Worm (Caenorhabditis elegans) whole organism, early embryonic: Measurements from ENCODE around the gene enu-3.5.

Experiments
- B0310.2 ChIP-seq: sonication (generic microtip); optimal IDR thresholded peaks from 2 replicates; lab custom pipeline; 2016; ENCODE audit warnings: mild to moderate bottlenecking, missing genetic modification characterization, missing compliant biosample characterization
- F13C5.2 ChIP-seq: sonication (generic microtip); optimal IDR thresholded peaks from 2 replicates; lab custom pipeline; 2017; ENCODE audit warnings: mild to moderate bottlenecking, missing genetic modification characterization, inconsistent platforms, missing compliant biosample characterization
- aly-1 ChIP-seq: sonication (generic microtip); optimal IDR thresholded peaks from 2 replicates; lab custom pipeline; 2016; ENCODE audit warnings: missing genetic modification characterization, missing compliant biosample characterization
- ama-1 ChIP-seq: fragments of 150-350 bp; optimal IDR thresholded peaks from 2 replicates; lab custom pipeline; 2014
- ceh-13 ChIP-seq: fragments of 200-800 bp; sonication (Bioruptor generic); optimal IDR thresholded peaks from 2 replicates; lab custom pipeline; 2018; ENCODE audit warnings: mild to moderate bottlenecking, missing genetic modification characterization, missing compliant biosample characterization
- ceh-36 ChIP-seq: sonication (generic microtip); optimal IDR thresholded peaks from 2 replicates; lab custom pipeline; 2016; ENCODE audit warnings: missing genetic modification characterization, inconsistent platforms, missing compliant biosample characterization
- ets-7 ChIP-seq: sonication (generic microtip); optimal IDR thresholded peaks from 2 replicates; lab custom pipeline; 2016; ENCODE audit warnings: missing genotype, missing genetic modification characterization, missing compliant biosample characterization
- flt-1 ChIP-seq: fragments of 200-800 bp; sonication (Bioruptor generic); IDR thresholded peaks from 2 replicates; pipeline ENCODE4 v1.3.6; 2022; ENCODE audit warnings: missing genetic modification characterization, missing compliant biosample characterization
- hmbx-1 ChIP-seq: sonication (generic microtip); optimal IDR thresholded peaks from 2 replicates; lab custom pipeline; 2016; ENCODE audit warnings: mild to moderate bottlenecking, missing genetic modification characterization, missing compliant biosample characterization
- hmg-4 ChIP-seq: fragments of 200-800 bp; sonication (Bioruptor generic); optimal IDR thresholded peaks from 2 replicates; lab custom pipeline; 2018; ENCODE audit warnings: mild to moderate bottlenecking, missing genetic modification characterization, missing compliant biosample characterization
- hnd-1 ChIP-seq: sonication (generic microtip); optimal IDR thresholded peaks from 2 replicates; lab custom pipeline; 2016; ENCODE audit warnings: missing genetic modification characterization, missing compliant biosample characterization
- pes-1 ChIP-seq: fragments of 200-800 bp; sonication (Bioruptor generic); IDR thresholded peaks from 2 replicates; pipeline ENCODE4 v1.3.6; 2022; ENCODE audit warnings: missing genetic modification reagents, missing genetic modification characterization, missing compliant biosample characterization
- scrt-1 ChIP-seq: fragments of 200-800 bp; sonication (Bioruptor generic); IDR thresholded peaks from 2 replicates; pipeline ENCODE4 v1.3.6; 2022; ENCODE audit warnings: missing genetic modification characterization, missing compliant biosample characterization
- sea-1 ChIP-seq: fragments of 200-800 bp; sonication (Bioruptor generic); conservative IDR thresholded peaks from 2 replicates; pipeline ENCODE4 v1.3.6; 2022; ENCODE audit warnings: missing genetic modification characterization, missing compliant biosample characterization
- tbx-11 ChIP-seq: fragments of 200-800 bp; sonication (Bioruptor generic); IDR thresholded peaks from 2 replicates; pipeline ENCODE4 v1.3.6; 2022; ENCODE audit warnings: missing genetic modification characterization, missing compliant biosample characterization
- tbx-37 ChIP-seq: fragments of 200-800 bp; sonication (Bioruptor generic); conservative IDR thresholded peaks from 2 replicates; pipeline ENCODE4 v1.3.6; 2022; ENCODE audit warnings: missing genetic modification reagents, missing genetic modification characterization, missing compliant biosample characterization
- tra-4 ChIP-seq: sonication (generic microtip); optimal IDR thresholded peaks from 2 replicates; lab custom pipeline; 2017; ENCODE audit warnings: missing genetic modification characterization, missing compliant biosample characterization

The enu-3.5 gene

ce11 chrIII:12841328-12841727 is 36.7 kb upstream of the enu-3.5 start:
- no peak for TF ChIP-seq tbx-11 (GFP tag; lab: Robert Waterston, UW)
- no peak for TF ChIP-seq hmg-4
- no peak for TF ChIP-seq tbx-37 (GFP tag; lab: Robert Waterston, UW)
- TF ChIP-seq ama-1 = no peak
- TF ChIP-seq flt-1 (GFP tag; lab: Robert Waterston, UW) = no peak
- TF ChIP-seq ceh-36 (tag; lab: Kevin White, UChicago) = no peak
- no peak for TF ChIP-seq aly-1 (tag; lab: Kevin White, UChicago)
- TF ChIP-seq ets-7 (tag; lab: Kevin White, UChicago) = no peak
- no peak for TF ChIP-seq scrt-1 (GFP tag; lab: Robert Waterston, UW)
- TF ChIP-seq F13C5.2 (tag; lab: Kevin White, UChicago) = no peak
- TF ChIP-seq B0310.2 (tag; lab: Kevin White, UChicago) = no peak
- TF ChIP-seq sea-1 (GFP tag; lab: Robert Waterston, UW) = no peak
- TF ChIP-seq pes-1 = no peak
- TF ChIP-seq ceh-13 (GFP tag; lab: Kevin White, UChicago) = no peak
- no peak for TF ChIP-seq hmbx-1 (tag; lab: Kevin White, UChicago)
- no peak for TF ChIP-seq tra-4 (tag; lab: Kevin White, UChicago)
- TF ChIP-seq hnd-1 (tag; lab: Kevin White, UChicago) = no peak

ce11 chrIII:12842858-12843257 is 35.1 kb upstream of the enu-3.5 start:
- TF ChIP-seq tbx-37 (GFP tag; lab: Robert Waterston, UW) (no peak), B0310.2 (tag; lab: Kevin White, UChicago) (no peak)

- TF ChIP-seq aly-1 (tag; lab: Kevin White, UChicago) (no peak), sea-1 (GFP tag; lab: Robert Waterston, UW) (no peak), ama-1 (no peak), ceh-36 (tag; lab: Kevin White, UChicago) (no peak), B0310.2 (tag; lab: Kevin White, UChicago) (no peak)
Measured at ce11 chrIII:12847623-12848022, 30.4 kb upstream of the enu-3.5 start.

ce11 chrIII:12848981-12849589 is 28.9 kb upstream of the enu-3.5 start:
- TF ChIP-seq hmbx-1 (tag; lab: Kevin White, UChicago) = no peak
- no peak for TF ChIP-seq sea-1 (GFP tag; lab: Robert Waterston, UW)
- TF ChIP-seq hmg-4 = no peak
- no peak for TF ChIP-seq F13C5.2 (tag; lab: Kevin White, UChicago)
- TF ChIP-seq B0310.2 (tag; lab: Kevin White, UChicago) = no peak
- no peak for TF ChIP-seq tbx-11 (GFP tag; lab: Robert Waterston, UW)
- TF ChIP-seq pes-1 = no peak
- no peak for TF ChIP-seq hnd-1 (tag; lab: Kevin White, UChicago)
- TF ChIP-seq ets-7 (tag; lab: Kevin White, UChicago) = no peak
- TF ChIP-seq ceh-13 (GFP tag; lab: Kevin White, UChicago) = no peak
- TF ChIP-seq scrt-1 (GFP tag; lab: Robert Waterston, UW) = no peak
- TF ChIP-seq tra-4 (tag; lab: Kevin White, UChicago) = no peak

ce11 chrIII:12849691-12850090 is 28.3 kb upstream of the enu-3.5 start:
- TF ChIP-seq ceh-36 (tag; lab: Kevin White, UChicago) (no peak), ceh-13 (GFP tag; lab: Kevin White, UChicago) (no peak), aly-1 (tag; lab: Kevin White, UChicago) (no peak), sea-1 (GFP tag; lab: Robert Waterston, UW) (no peak), F13C5.2 (tag; lab: Kevin White, UChicago) (no peak)

ce11 chrIII:12851034-12851433 is 27.0 kb upstream of the enu-3.5 start:
- TF ChIP-seq sea-1 (GFP tag; lab: Robert Waterston, UW) (no peak), tra-4 (tag; lab: Kevin White, UChicago) (no peak), pes-1 (no peak), ama-1 (no peak), ceh-13 (GFP tag; lab: Kevin White, UChicago) (no peak)

ce11 chrIII:12855394-12855793 is 22.6 kb upstream of the enu-3.5 start, which contains the start of gene Y37D8A.5:
Gene Y37D8A.5, minus strand, starts transcription at chrIII:12855494.
- no peak for TF ChIP-seq hmbx-1 (tag; lab: Kevin White, UChicago)
- TF ChIP-seq B0310.2 (tag; lab: Kevin White, UChicago) = no peak
- no peak for TF ChIP-seq tbx-11 (GFP tag; lab: Robert Waterston, UW)
- TF ChIP-seq tra-4 (tag; lab: Kevin White, UChicago) = no peak
- no peak for TF ChIP-seq flt-1 (GFP tag; lab: Robert Waterston, UW)
- TF ChIP-seq scrt-1 (GFP tag; lab: Robert Waterston, UW) = no peak
- no peak for TF ChIP-seq ets-7 (tag; lab: Kevin White, UChicago)
- no peak for TF ChIP-seq sea-1 (GFP tag; lab: Robert Waterston, UW)
- no peak for TF ChIP-seq ceh-36 (tag; lab: Kevin White, UChicago)
- no peak for TF ChIP-seq F13C5.2 (tag; lab: Kevin White, UChicago)
- TF ChIP-seq tbx-37 (GFP tag; lab: Robert Waterston, UW) = no peak
- no peak for TF ChIP-seq ama-1
- TF ChIP-seq hnd-1 (tag; lab: Kevin White, UChicago) = no peak
- no peak for TF ChIP-seq pes-1
- no peak for TF ChIP-seq aly-1 (tag; lab: Kevin White, UChicago)
- no peak for TF ChIP-seq ceh-13 (GFP tag; lab: Kevin White, UChicago)

ce11 chrIII:12856628-12857027 is 21.4 kb upstream of the enu-3.5 start, which contains the start of gene Y37D8A.26:
Gene Y37D8A.26, minus strand, starts transcription at chrIII:12856728.
- TF ChIP-seq ceh-36 (tag; lab: Kevin White, UChicago) (no peak), ama-1 (no peak), sea-1 (GFP tag; lab: Robert Waterston, UW) (no peak), aly-1 (tag; lab: Kevin White, UChicago) (no peak), hmbx-1 (tag; lab: Kevin White, UChicago) (no peak), F13C5.2 (tag; lab: Kevin White, UChicago) (no peak), tra-4 (tag; lab: Kevin White, UChicago) (no peak), hnd-1 (tag; lab: Kevin White, UChicago) (no peak), hmg-4 (no peak), tbx-11 (GFP tag; lab: Robert Waterston, UW) (no peak), flt-1 (GFP tag; lab: Robert Waterston, UW) (no peak), tbx-37 (GFP tag; lab: Robert Waterston, UW) (no peak), scrt-1 (GFP tag; lab: Robert Waterston, UW) (no peak), B0310.2 (tag; lab: Kevin White, UChicago) (no peak), pes-1 (no peak)
